Worm (Caenorhabditis elegans) whole organism, young adult: ENCODE data around the gene T02E9.6.

ENCODE experiments used
- B0019.2 ChIP-seq: fragments of 200-800 bp; sonication (Bioruptor generic); conservative IDR thresholded peaks from 2 replicates; pipeline ENCODE4 v1.3.6; 2022; ENCODE audit warnings: missing genetic modification reagents, missing genetic modification characterization, missing compliant biosample characterization
- T07F8.4 ChIP-seq: sonication (generic microtip); optimal IDR thresholded peaks from 2 replicates; lab custom pipeline; 2016; ENCODE audit warnings: mild to moderate bottlenecking, missing genetic modification characterization, moderate library complexity, missing compliant biosample characterization
- Y53G8AR.9 ChIP-seq: fragments of 200-800 bp; sonication (Bioruptor generic); conservative IDR thresholded peaks from 2 replicates; pipeline ENCODE4 v1.3.6; 2022; ENCODE audit warnings: missing genetic modification reagents, missing genetic modification characterization, missing compliant biosample characterization
- ama-1 ChIP-seq, 3 experiments: fragments of 150-350 bp in 1 of 3; sonication (generic microtip) in 2 of 3; optimal IDR thresholded peaks; 2 replicates each; lab custom pipeline; 2014 to 2018; ENCODE audit warnings: missing biosample characterization in 2 of 3, missing genetic modification characterization in 2 of 3, missing genetic modification reagents in 2 of 3
- cebp-1 ChIP-seq, 2 experiments: fragments of 200-800 bp in 1 of 2; sonication (Bioruptor generic) in 1 of 2; sonication (generic microtip) in 1 of 2; IDR thresholded peaks in 1 of 2; optimal IDR thresholded peaks in 1 of 2; 2 replicates each; pipeline versions ENCODE4 v1.3.6 to Lab custom; 2017 to 2022; ENCODE audit warnings: missing compliant biosample characterization in 2 of 2, missing genetic modification characterization in 2 of 2, mild to moderate bottlenecking in 1 of 2, missing genetic modification reagents in 1 of 2, moderate library complexity in 1 of 2
- chd-7 ChIP-seq: sonication (generic microtip); optimal IDR thresholded peaks from 2 replicates; lab custom pipeline; 2016; ENCODE audit warnings: mild to moderate bottlenecking, missing genetic modification characterization, moderate library complexity, missing compliant biosample characterization
- dox-1 ChIP-seq: fragments of 200-800 bp; sonication (Bioruptor generic); IDR thresholded peaks from 2 replicates; pipeline ENCODE4 v1.3.6; 2022; ENCODE audit warnings: missing genetic modification reagents, missing genetic modification characterization, missing compliant biosample characterization
- ets-4 ChIP-seq: fragments of 200-800 bp; sonication (Bioruptor generic); optimal IDR thresholded peaks from 2 replicates; lab custom pipeline; 2018; ENCODE audit warnings: mild to moderate bottlenecking, missing genetic modification characterization, missing compliant biosample characterization
- lin-35 ChIP-seq, 3 experiments: fragments of 150-350 bp in 2 of 3; sonication (generic microtip) in 1 of 3; optimal IDR thresholded peaks; 2 replicates each; lab custom pipeline; 2014 to 2018; ENCODE audit warnings: missing biosample characterization in 3 of 3, missing genetic modification characterization in 3 of 3, missing genetic modification reagents in 3 of 3
- nfyb-1 ChIP-seq: fragments of 200-800 bp; sonication (Bioruptor generic); IDR thresholded peaks from 2 replicates; pipeline ENCODE4 v1.3.6; 2022; ENCODE audit warnings: missing genetic modification reagents, missing genetic modification characterization, missing compliant biosample characterization
- sdz-38 ChIP-seq: sonication (generic microtip); optimal IDR thresholded peaks from 2 replicates; lab custom pipeline; 2016; ENCODE audit warnings: missing genotype, missing genetic modification characterization, missing compliant biosample characterization
- snpc-4 ChIP-seq, 5 experiments: fragments of 150-350 bp in 1 of 5; sonication (generic microtip) in 4 of 5; optimal IDR thresholded peaks; 2 replicates each; lab custom pipeline; 2014 to 2018; ENCODE audit warnings: missing genetic modification characterization in 5 of 5, missing biosample characterization in 3 of 5, antibody characterized with exemption in 2 of 5, mild to moderate bottlenecking in 2 of 5, missing compliant biosample characterization in 2 of 5, missing genotype in 2 of 5, moderate library complexity in 2 of 5, missing genetic modification reagents in 1 of 5
- ztf-22 ChIP-seq: fragments of 200-800 bp; sonication (Bioruptor generic); optimal IDR thresholded peaks from 2 replicates; lab custom pipeline; 2018; ENCODE audit warnings: mild to moderate bottlenecking, missing genetic modification characterization, moderate library complexity, missing compliant biosample characterization
- ztf-25 ChIP-seq: fragments of 200-800 bp; sonication (Bioruptor generic); IDR thresholded peaks from 2 replicates; pipeline ENCODE4 v1.3.6; 2022; ENCODE audit warnings: missing genetic modification reagents, missing genetic modification characterization, missing compliant biosample characterization

- TF ChIP-seq snpc-4 (GFP tag; optimal IDR thresholded peaks at IDR 0.05; lab: Kevin White, UChicago) = no peak
- TF ChIP-seq snpc-4 (tag; optimal IDR thresholded peaks at IDR 0.05; lab: Kevin White, UChicago) = no peak
- TF ChIP-seq ztf-25 (GFP tag; lab: Robert Waterston, UW) = no peak
- TF ChIP-seq chd-7 (tag; lab: Kevin White, UChicago) = no peak
- TF ChIP-seq cebp-1 (GFP tag; IDR thresholded peaks at IDR 0.05; lab: Robert Waterston, UW) = no peak
- TF ChIP-seq cebp-1 (tag; optimal IDR thresholded peaks at IDR 0.05; lab: Kevin White, UChicago) = no peak
- TF ChIP-seq dox-1 (GFP tag; lab: Robert Waterston, UW) = no peak
- no peak for TF ChIP-seq ets-4 (GFP tag; lab: Kevin White, UChicago)
- no peak for TF ChIP-seq sdz-38 (tag; lab: Kevin White, UChicago)
- no peak for TF ChIP-seq B0019.2
- TF ChIP-seq Y53G8AR.9 (GFP tag; lab: Robert Waterston, UW) = no peak
- TF ChIP-seq nfyb-1 (GFP tag; lab: Robert Waterston, UW) = no peak
- no peak for TF ChIP-seq T07F8.4
- TF ChIP-seq ama-1 (optimal IDR thresholded peaks at IDR 0.05; lab: Kevin White, UChicago) = no peak
- no peak for TF ChIP-seq ama-1 (GFP tag; optimal IDR thresholded peaks at IDR 0.05; lab: Kevin White, UChicago)
- TF ChIP-seq lin-35 (GFP tag; optimal IDR thresholded peaks at IDR 0.05; lab: Kevin White, UChicago) = no peak
- no peak for TF ChIP-seq ztf-22
Measured at ce11 chrV:11336877-11337276, 2.8 kb upstream of the T02E9.6 start.
